Fruit fly (Drosophila melanogaster): ENCODE results near the gene CG34174.
A peak's percentile ranks its signal among the peaks of the same experiment; 100 is the strongest.

Gene CG34174

DNA sequence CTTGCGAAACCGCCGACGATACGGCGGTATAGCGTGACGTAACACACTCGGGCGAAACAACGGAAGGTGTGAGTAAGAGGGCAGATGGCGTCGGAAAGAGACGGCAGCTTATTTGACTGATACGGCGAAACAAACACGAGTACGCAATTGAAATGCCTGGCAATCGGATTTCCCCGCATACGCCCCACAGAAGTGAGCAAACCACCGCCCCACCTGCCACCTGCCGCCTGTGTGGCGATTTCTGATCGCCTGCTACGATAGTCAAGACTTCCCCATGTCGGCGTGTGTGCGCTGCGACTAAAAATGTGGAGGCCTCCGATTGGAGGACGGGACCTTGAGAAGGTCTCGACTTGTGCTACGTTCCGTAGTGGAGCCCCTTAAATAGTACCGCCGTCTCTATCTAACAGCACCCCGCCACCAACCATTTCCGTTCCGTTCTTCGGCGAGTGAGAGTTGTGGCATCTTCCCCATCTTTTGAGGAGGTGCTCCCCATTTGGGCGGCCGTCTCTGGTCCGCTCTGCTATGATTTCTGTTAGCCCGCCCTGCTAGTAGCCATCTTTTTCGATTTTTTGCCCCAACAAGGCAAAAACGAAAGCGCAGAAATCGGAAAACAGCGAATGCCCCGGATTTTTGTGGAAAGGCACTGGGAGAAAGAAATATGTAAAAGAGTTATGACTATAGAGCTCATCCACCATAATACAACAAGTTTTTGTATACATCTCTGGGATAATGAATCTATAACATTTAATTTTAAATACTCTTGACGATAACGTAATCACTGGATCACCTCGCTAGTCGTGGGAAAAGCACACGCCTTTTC lies 15.2 kb upstream of the CG34174 start:
- TF ChIP-seq Deaf1 (tag; optimal IDR thresholded peaks at IDR 0.05) (peak; percentile 89), p53 (GFP tag; optimal IDR thresholded peaks at IDR 0.05) (peak; percentile 20), ab (GFP tag; optimal IDR thresholded peaks at IDR 0.05) (peak; percentile 55), Oaz (GFP tag; IDR thresholded peaks at IDR 0.05) (no peak), her (GFP tag; optimal IDR thresholded peaks at IDR 0.05) (peak; percentile 84), dimm (GFP tag; IDR thresholded peaks at IDR 0.05) (no peak), Six4 (GFP tag; optimal IDR thresholded peaks at IDR 0.05) (peak; percentile 84), hb (GFP tag; IDR thresholded peaks at IDR 0.05; ENCODE audit: partially characterized antibody) (no peak), CG43689 (GFP tag; IDR thresholded peaks at IDR 0.05) (no peak), klu (GFP tag; IDR thresholded peaks at IDR 0.05) (no peak), vfl (GFP tag; optimal IDR thresholded peaks at IDR 0.05) (peak; percentile 72), inv (GFP tag; IDR thresholded peaks at IDR 0.05; ENCODE audit: partially characterized antibody) (no peak), row (GFP tag; IDR thresholded peaks at IDR 0.05) (no peak), fru (optimal IDR thresholded peaks at IDR 0.05) (no peak), CG10543 (GFP tag; optimal IDR thresholded peaks at IDR 0.05) (peak; percentile 94), eve (GFP tag; optimal IDR thresholded peaks at IDR 0.05) (peak in 1 of 2 experiments; percentile 94), cg (GFP tag; optimal IDR thresholded peaks at IDR 0.05) (peak; percentile 57), CG11398 (GFP tag; optimal IDR thresholded peaks at IDR 0.05) (peak; percentile 83), Rx (GFP tag; IDR thresholded peaks at IDR 0.05) (no peak), dmrt11E (tag; optimal IDR thresholded peaks at IDR 0.05) (peak; percentile 84), CG14441 (GFP tag; IDR thresholded peaks at IDR 0.05) (no peak), eyg (GFP tag; optimal IDR thresholded peaks at IDR 0.05) (peak; percentile 80), PHDP (tag; optimal IDR thresholded peaks at IDR 0.05) (peak; percentile 90), CG7928 (GFP tag; optimal IDR thresholded peaks at IDR 0.05) (no peak), CG8765 (GFP tag; IDR thresholded peaks at IDR 0.05) (no peak), CG4707 (GFP tag; optimal IDR thresholded peaks at IDR 0.05) (peak; percentile 70), CG12299 (tag; optimal IDR thresholded peaks at IDR 0.05) (peak; percentile 23), zf30C (GFP tag; optimal IDR thresholded peaks at IDR 0.05) (peak; percentile 80), CG30431 (GFP tag; optimal IDR thresholded peaks at IDR 0.05) (peak; percentile 86), CG15601 (tag; optimal IDR thresholded peaks at IDR 0.05) (peak; percentile 84), exex (tag; optimal IDR thresholded peaks at IDR 0.05) (peak; percentile 36), oc (tag; optimal IDR thresholded peaks at IDR 0.05) (peak; percentile 88), sr (GFP tag; IDR thresholded peaks at IDR 0.05) (no peak), CG10366 (GFP tag; IDR thresholded peaks at IDR 0.05) (no peak), tap (tag; optimal IDR thresholded peaks at IDR 0.05) (peak; percentile 74), NfI (GFP tag; optimal IDR thresholded peaks at IDR 0.05) (peak; percentile 78), Drgx (GFP tag; IDR thresholded peaks at IDR 0.05) (no peak), CG8359 (GFP tag; optimal IDR thresholded peaks at IDR 0.05; ENCODE audit: borderline replicate concordance) (peak; percentile 73), cato (GFP tag; optimal IDR thresholded peaks at IDR 0.05; ENCODE audit: borderline replicate concordance) (peak; percentile 70), CG18619 (GFP tag; optimal IDR thresholded peaks at IDR 0.05) (peak; percentile 76), Bdp1 (GFP tag; optimal IDR thresholded peaks at IDR 0.05) (peak; percentile 71), Trl (optimal IDR thresholded peaks at IDR 0.05) (no peak), Trl (GFP tag; optimal IDR thresholded peaks at IDR 0.05) (peak; percentile 90), cad (GFP tag; optimal IDR thresholded peaks at IDR 0.05) (no peak), CG17612 (GFP tag; IDR thresholded peaks at IDR 0.05) (no peak), CG3847 (GFP tag; IDR thresholded peaks at IDR 0.05) (no peak), H15 (GFP tag; IDR thresholded peaks at IDR 0.05) (no peak), stc (GFP tag; IDR thresholded peaks at IDR 0.05) (no peak), CG17328 (GFP tag; IDR thresholded peaks at IDR 0.05) (no peak), GATAe (GFP tag; conservative IDR thresholded peaks at IDR 0.05) (no peak), sima (GFP tag; optimal IDR thresholded peaks at IDR 0.05) (peak; percentile 28)

Data from whole organism, embryonic.